Worm (Caenorhabditis elegans): Measurements from ENCODE around the gene B0304.4.

- TF ChIP-seq nhr-25 (tag; optimal IDR thresholded peaks at IDR 0.05) (no peak), lin-39 (tag; optimal IDR thresholded peaks at IDR 0.05) (no peak), nhr-12 (tag; optimal IDR thresholded peaks at IDR 0.05) (no peak), aly-2 (tag; optimal IDR thresholded peaks at IDR 0.05) (no peak), elt-1 (tag; optimal IDR thresholded peaks at IDR 0.05) (no peak), snpc-4 (tag; optimal IDR thresholded peaks at IDR 0.05) (no peak), fos-1 (tag; optimal IDR thresholded peaks at IDR 0.05) (no peak), egl-27 (tag; optimal IDR thresholded peaks at IDR 0.05) (no peak), daf-12 (tag; optimal IDR thresholded peaks at IDR 0.05) (no peak), nhr-28 (tag; optimal IDR thresholded peaks at IDR 0.05) (no peak)
Observed at ce11 chrII:4549983-4550572, 27.1 kb upstream of the B0304.4 start.

Data from whole organism, L3 larva.